Fruit fly (Drosophila melanogaster) whole organism, embryonic: ENCODE data around the gene Lerp.

ENCODE experiments used
- Awh ChIP-seq: fragments of 200-800 bp; sonication (Bioruptor generic); IDR thresholded peaks from 2 replicates; pipeline ENCODE4, ENCODE4 v1.3.6; 2022; ENCODE audit warnings: missing biosample characterization, missing genetic modification characterization
- B-H2 ChIP-seq: fragments of 200-800 bp; sonication (Bioruptor generic); optimal IDR thresholded peaks from 2 replicates; lab custom pipeline; 2018; ENCODE audit warnings: missing biosample characterization, mild to moderate bottlenecking, missing genetic modification characterization
- BEAF-32 ChIP-seq: fragments of 200-800 bp; sonication (Bioruptor generic); optimal IDR thresholded peaks from 3 replicates; lab custom pipeline; 2017; ENCODE audit warnings: missing biosample characterization, missing genetic modification characterization, mild to moderate bottlenecking, moderate library complexity, missing genetic modification reagents
- CG11456 ChIP-seq: fragments of 200-800 bp; sonication (Bioruptor generic); IDR thresholded peaks from 3 replicates; pipeline ENCODE4 v1.3.6; 2022; ENCODE audit warnings: missing biosample characterization, missing genetic modification characterization
- CG13424 ChIP-seq: fragments of 200-800 bp; sonication (Bioruptor generic); optimal IDR thresholded peaks from 2 replicates; lab custom pipeline; 2019; ENCODE audit warnings: missing biosample characterization, mild to moderate bottlenecking, missing genetic modification characterization, moderate library complexity
- CG15479 ChIP-seq: fragments of 200-800 bp; sonication (Bioruptor generic); optimal IDR thresholded peaks from 3 replicates; lab custom pipeline; 2019; ENCODE audit warnings: missing biosample characterization, mild to moderate bottlenecking, missing genetic modification characterization, moderate library complexity
- CG16815 ChIP-seq: fragments of 200-800 bp; sonication (Bioruptor generic); optimal IDR thresholded peaks from 3 replicates; lab custom pipeline; 2017; ENCODE audit warnings: missing biosample characterization, mild to moderate bottlenecking, missing genetic modification characterization
- CG17829 ChIP-seq: fragments of 200-800 bp; optimal IDR thresholded peaks from 2 replicates; lab custom pipeline; 2019; ENCODE audit warnings: missing biosample characterization, mild to moderate bottlenecking, missing genetic modification characterization, moderate library complexity
- CG18011 ChIP-seq: fragments of 200-800 bp; sonication (Bioruptor generic); optimal IDR thresholded peaks from 2 replicates; lab custom pipeline; 2017; ENCODE audit warnings: missing biosample characterization, missing genetic modification characterization, mild to moderate bottlenecking, moderate library complexity, missing genotype
- CG2712 ChIP-seq: fragments of 200-800 bp; optimal IDR thresholded peaks from 3 replicates; lab custom pipeline; 2019; ENCODE audit warnings: missing biosample characterization, mild to moderate bottlenecking, missing genetic modification characterization, moderate library complexity
- CG2875 ChIP-seq: fragments of 200-800 bp; sonication (Bioruptor generic); optimal IDR thresholded peaks from 2 replicates; lab custom pipeline; 2017; ENCODE audit warnings: missing biosample characterization, mild to moderate bottlenecking, missing genetic modification characterization, missing genetic modification reagents
- CG30431 ChIP-seq: fragments of 200-800 bp; sonication (Bioruptor generic); optimal IDR thresholded peaks from 2 replicates; lab custom pipeline; 2017; ENCODE audit warnings: missing biosample characterization, missing genetic modification characterization
- CG31441 ChIP-seq: fragments of 200-800 bp; sonication (Bioruptor generic); IDR thresholded peaks from 2 replicates; pipeline ENCODE4 v1.3.6; 2022; ENCODE audit warnings: missing biosample characterization, missing genetic modification characterization
- CG32772 ChIP-seq: fragments of 200-800 bp; sonication (Bioruptor generic); IDR thresholded peaks from 2 replicates; pipeline ENCODE4 v1.3.6; 2022; ENCODE audit warnings: missing biosample characterization, missing genetic modification characterization
- CG34224 ChIP-seq: fragments of 200-800 bp; sonication (Bioruptor generic); IDR thresholded peaks from 3 replicates; pipeline ENCODE4 v1.3.6; 2022; ENCODE audit warnings: missing biosample characterization, missing genetic modification characterization; ENCODE audit not compliant: partially characterized antibody
- CG4730 ChIP-seq: fragments of 200-800 bp; sonication (Bioruptor generic); IDR thresholded peaks from 2 replicates; pipeline ENCODE4 v1.3.6; 2022; ENCODE audit warnings: missing biosample characterization, missing genetic modification characterization
- CG5180 ChIP-seq: fragments of 200-800 bp; sonication (Bioruptor generic); optimal IDR thresholded peaks from 3 replicates; lab custom pipeline; 2017; ENCODE audit warnings: missing biosample characterization, missing genetic modification characterization, mild to moderate bottlenecking, moderate library complexity, missing genetic modification reagents
- CG6272 ChIP-seq: fragments of 200-800 bp; sonication (Bioruptor generic); IDR thresholded peaks from 2 replicates; pipeline ENCODE4 v1.3.6; 2022; ENCODE audit warnings: missing biosample characterization, missing genetic modification characterization
- CG9727 ChIP-seq: fragments of 200-800 bp; sonication (Bioruptor generic); optimal IDR thresholded peaks from 3 replicates; lab custom pipeline; 2017; ENCODE audit warnings: missing biosample characterization, mild to moderate bottlenecking, missing genetic modification characterization
- CG9932 ChIP-seq: fragments of 200-800 bp; sonication (Bioruptor generic); IDR thresholded peaks from 2 replicates; pipeline ENCODE4 v1.3.6; 2022; ENCODE audit warnings: missing biosample characterization, missing genetic modification characterization
- CoRest ChIP-seq: fragments of 200-800 bp; sonication (Bioruptor generic); optimal IDR thresholded peaks from 3 replicates; lab custom pipeline; 2018; ENCODE audit warnings: missing biosample characterization, mild to moderate bottlenecking, missing genetic modification characterization, moderate library complexity
- CrebB ChIP-seq: fragments of 200-800 bp; sonication (Bioruptor generic); optimal IDR thresholded peaks from 3 replicates; lab custom pipeline; 2018; ENCODE audit warnings: missing biosample characterization, mild to moderate bottlenecking, missing genetic modification characterization
- Dip2 ChIP-seq: fragments of 200-800 bp; sonication (Bioruptor generic); IDR thresholded peaks from 2 replicates; pipeline ENCODE4 v1.3.6; 2022; ENCODE audit warnings: missing biosample characterization, missing genetic modification characterization
- Dref ChIP-seq: fragments of 200-800 bp; sonication (Bioruptor generic); IDR thresholded peaks from 2 replicates; pipeline ENCODE4 v1.3.6; 2022; ENCODE audit warnings: missing biosample characterization, missing genetic modification characterization
- ERR ChIP-seq: fragments of 200-800 bp; sonication (Bioruptor generic); optimal IDR thresholded peaks from 2 replicates; lab custom pipeline; 2016; ENCODE audit warnings: missing biosample characterization, missing genetic modification characterization
- Jarid2 ChIP-seq: fragments of 200-800 bp; sonication (Bioruptor generic); optimal IDR thresholded peaks from 3 replicates; lab custom pipeline; 2017; ENCODE audit warnings: mild to moderate bottlenecking, missing biosample characterization, missing genetic modification reagents, missing genetic modification characterization
- MESR4 ChIP-seq: fragments of 200-800 bp; sonication (Bioruptor generic); optimal IDR thresholded peaks from 2 replicates; lab custom pipeline; 2018; ENCODE audit warnings: missing biosample characterization, mild to moderate bottlenecking, missing genetic modification characterization, moderate library complexity
- Nf-YB ChIP-seq: fragments of 200-800 bp; sonication (Bioruptor generic); optimal IDR thresholded peaks from 3 replicates; lab custom pipeline; 2019; ENCODE audit warnings: missing biosample characterization, mild to moderate bottlenecking, missing genetic modification characterization, moderate library complexity
- Xbp1 ChIP-seq: fragments of 200-800 bp; sonication (Bioruptor generic); optimal IDR thresholded peaks from 3 replicates; lab custom pipeline; 2016; ENCODE audit warnings: missing biosample characterization, mild to moderate bottlenecking, missing genetic modification characterization
- ap ChIP-seq: fragments of 200-800 bp; sonication (Bioruptor generic); IDR thresholded peaks from 2 replicates; pipeline ENCODE4 v1.3.6; 2022; ENCODE audit warnings: missing biosample characterization, missing genetic modification characterization
- bcd ChIP-seq: fragments of 200-800 bp; sonication (Bioruptor generic); optimal IDR thresholded peaks from 2 replicates; lab custom pipeline; 2017; ENCODE audit warnings: missing biosample characterization, mild to moderate bottlenecking, missing genetic modification characterization
- btn ChIP-seq: fragments of 200-800 bp; sonication (Bioruptor generic); optimal IDR thresholded peaks from 2 replicates; lab custom pipeline; 2016; ENCODE audit warnings: missing biosample characterization, missing genetic modification characterization
- cas ChIP-seq: fragments of 200-800 bp; sonication (Bioruptor generic); IDR thresholded peaks from 2 replicates; pipeline ENCODE4 v1.3.6; 2022; ENCODE audit warnings: missing biosample characterization, missing genetic modification characterization
- chinmo ChIP-seq: fragments of 200-800 bp; sonication (Bioruptor generic); IDR thresholded peaks from 4 replicates; pipeline ENCODE4 v1.3.6; 2022; ENCODE audit warnings: missing biosample characterization, missing genetic modification characterization; ENCODE audit not compliant: partially characterized antibody
- disco-r ChIP-seq: fragments of 200-800 bp; sonication (Bioruptor generic); optimal IDR thresholded peaks from 2 replicates; lab custom pipeline; 2016; ENCODE audit warnings: missing biosample characterization, missing genetic modification characterization
- eyg ChIP-seq: fragments of 200-800 bp; sonication (Bioruptor generic); optimal IDR thresholded peaks from 3 replicates; lab custom pipeline; 2016; ENCODE audit warnings: missing biosample characterization, missing genetic modification characterization
- gro ChIP-seq: fragments of 200-800 bp; sonication (Bioruptor generic); optimal IDR thresholded peaks from 2 replicates; lab custom pipeline; 2016; ENCODE audit warnings: missing biosample characterization, missing genetic modification characterization
- gsb ChIP-seq: fragments of 200-800 bp; sonication (Bioruptor generic); IDR thresholded peaks from 2 replicates; pipeline ENCODE4 v1.3.6; 2022; ENCODE audit warnings: missing biosample characterization, missing genetic modification characterization
- jumu ChIP-seq: fragments of 200-800 bp; sonication (Bioruptor generic); optimal IDR thresholded peaks from 3 replicates; lab custom pipeline; 2016; ENCODE audit warnings: missing biosample characterization, missing genetic modification characterization
- ken ChIP-seq: fragments of 200-800 bp; sonication (Bioruptor generic); IDR thresholded peaks from 3 replicates; pipeline ENCODE4 v1.3.6; 2022; ENCODE audit warnings: missing biosample characterization, missing genetic modification characterization
- knrl ChIP-seq: fragments of 200-800 bp; sonication (Bioruptor generic); IDR thresholded peaks from 3 replicates; pipeline ENCODE4 v1.3.6; 2022; ENCODE audit warnings: missing biosample characterization, missing genetic modification characterization; ENCODE audit not compliant: partially characterized antibody
- onecut ChIP-seq: fragments of 200-800 bp; sonication (Bioruptor generic); IDR thresholded peaks from 2 replicates; pipeline ENCODE4 v1.3.6; 2022; ENCODE audit warnings: missing biosample characterization, missing genetic modification characterization
- pita ChIP-seq: fragments of 200-800 bp; sonication (Bioruptor generic); optimal IDR thresholded peaks from 2 replicates; lab custom pipeline; 2017; ENCODE audit warnings: missing biosample characterization, mild to moderate bottlenecking, missing genetic modification characterization
- pzg ChIP-seq: fragments of 200-800 bp; sonication (Bioruptor generic); optimal IDR thresholded peaks from 3 replicates; lab custom pipeline; 2018; ENCODE audit warnings: missing biosample characterization, mild to moderate bottlenecking, missing genetic modification characterization, moderate library complexity
- row ChIP-seq: fragments of 200-800 bp; sonication (Bioruptor generic); IDR thresholded peaks from 3 replicates; pipeline ENCODE4 v1.3.6; 2022; ENCODE audit warnings: missing biosample characterization, missing genetic modification characterization
- sd ChIP-seq: fragments of 200-800 bp; sonication (Bioruptor generic); optimal IDR thresholded peaks from 3 replicates; lab custom pipeline; 2018; ENCODE audit warnings: missing biosample characterization, mild to moderate bottlenecking, missing genetic modification characterization, moderate library complexity
- slou ChIP-seq: fragments of 200-800 bp; sonication (Bioruptor generic); optimal IDR thresholded peaks from 3 replicates; lab custom pipeline; 2016; ENCODE audit warnings: missing biosample characterization, missing genetic modification characterization
- tio ChIP-seq: fragments of 200-800 bp; sonication (Bioruptor generic); optimal IDR thresholded peaks from 2 replicates; lab custom pipeline; 2017; ENCODE audit warnings: missing biosample characterization, missing genetic modification characterization, inconsistent platforms
- yki ChIP-seq: fragments of >200 bp; optimal IDR thresholded peaks from 3 replicates; lab custom pipeline; 2018

Gene Lerp

DNA sequence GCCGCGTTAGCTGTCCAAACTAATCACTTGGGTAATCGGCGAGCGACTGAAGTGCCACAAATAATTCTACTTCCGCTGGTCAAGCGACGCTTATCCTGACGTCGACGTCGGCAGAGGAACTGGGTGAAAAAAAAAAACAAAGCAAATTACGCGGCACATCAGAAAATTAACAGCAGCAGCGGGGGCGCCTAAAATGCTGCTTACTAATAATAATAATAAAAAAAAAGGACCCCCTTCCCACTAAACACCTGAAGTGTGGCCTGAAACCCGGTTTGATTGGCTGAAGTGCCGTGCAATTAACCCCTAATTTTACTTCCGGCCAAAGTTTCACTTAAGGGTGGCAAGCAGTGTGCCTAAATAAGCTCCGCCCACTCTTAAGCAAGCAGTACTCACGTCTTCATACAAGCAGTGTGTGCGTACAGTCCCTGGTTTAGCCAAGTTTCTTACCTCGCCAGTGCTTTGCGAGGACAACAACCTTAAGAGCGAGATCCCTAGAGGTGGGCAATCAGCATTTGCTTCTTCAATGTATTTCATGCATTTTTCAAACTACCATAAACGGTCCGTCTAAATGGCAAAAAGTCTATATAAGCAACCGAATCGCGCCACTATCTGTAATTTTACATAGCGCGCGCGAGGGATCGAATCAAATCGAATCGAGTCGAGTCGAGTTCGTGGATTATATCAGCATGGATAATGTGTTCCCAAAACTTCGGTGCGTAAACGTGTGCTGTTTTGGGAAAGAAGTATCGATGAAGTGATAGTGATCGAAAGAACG, 18.4 kb upstream of the Lerp start, which contains the start of the genes ro and T48 (continued):
- TF ChIP-seq CG4730 (no peak), CG16815 (GFP tag; lab: Kevin White, UChicago) (no peak), Awh (GFP tag; lab: Robert Waterston, UW) (no peak), CG30431 (GFP tag; lab: Kevin White, UChicago) (no peak), bcd (GFP tag; lab: Kevin White, UChicago) (peak; percentile 68), CG31441 (GFP tag; lab: Robert Waterston, UW) (peak; percentile 46; the same call in 1 of the 2 replicates), CG32772 (GFP tag; lab: Robert Waterston, UW) (peak; percentile 13; the same call in 1 of the 2 replicates), CG2875 (GFP tag; lab: Kevin White, UChicago) (peak; percentile 47), sd (tag; lab: Kevin White, UChicago) (peak; percentile 57), CoRest (peak; percentile 83), ap (GFP tag; lab: Robert Waterston, UW) (no peak), Xbp1 (GFP tag; lab: Kevin White, UChicago) (peak; percentile 44), chinmo (peak; percentile 91; the same call in 3 of the 4 replicates), CG17829 (tag; lab: Kevin White, UChicago) (peak; percentile 68), CG11456 (GFP tag; lab: Robert Waterston, UW) (peak; percentile 77; the same call in 2 of the 3 replicates), pita (GFP tag; lab: Kevin White, UChicago) (peak; percentile 99), row (GFP tag; lab: Robert Waterston, UW) (peak; percentile 46), pzg (GFP tag; lab: Kevin White, UChicago) (peak; percentile 99), jumu (peak; percentile 65), onecut (no peak; the same call in 1 of the 2 replicates), B-H2 (GFP tag; lab: Kevin White, UChicago) (peak; percentile 52), CG15479 (peak; percentile 69), ken (GFP tag; lab: Robert Waterston, UW) (peak; percentile 65), knrl (GFP tag; lab: Robert Waterston, UW) (peak; percentile 77), disco-r (GFP tag; lab: Kevin White, UChicago) (peak; percentile 16), gsb (no peak), Nf-YB (GFP tag; lab: Kevin White, UChicago) (peak; percentile 94), cas (GFP tag; lab: Robert Waterston, UW) (no peak), CG18011 (GFP tag; lab: Kevin White, UChicago) (peak; percentile 29), CG2712 (tag; lab: Kevin White, UChicago) (peak; percentile 72), CG13424 (peak; percentile 42), Jarid2 (GFP tag; lab: Kevin White, UChicago) (peak; percentile 90), CG34224 (GFP tag; lab: Robert Waterston, UW) (0 out of 3 replicates have a peak, but pooled peaks have one; percentile 24), MESR4 (GFP tag; lab: Kevin White, UChicago) (peak; percentile 34), CG9932 (GFP tag; lab: Robert Waterston, UW) (peak; percentile 73), eyg (GFP tag; lab: Kevin White, UChicago) (peak; percentile 15), CG6272 (GFP tag; lab: Robert Waterston, UW) (peak; percentile 22; the same call in 1 of the 2 replicates), Dip2 (GFP tag; lab: Robert Waterston, UW) (no peak), CrebB (tag; lab: Kevin White, UChicago) (peak; percentile 51), btn (GFP tag; lab: Kevin White, UChicago) (peak; percentile 13), gro (peak; percentile 79), Dref (GFP tag; lab: Robert Waterston, UW) (peak; percentile 56), ERR (GFP tag; lab: Kevin White, UChicago) (peak; percentile 68), CG9727 (GFP tag; lab: Kevin White, UChicago) (no peak), CG5180 (GFP tag; lab: Kevin White, UChicago) (no peak), tio (GFP tag; lab: Kevin White, UChicago) (no peak), yki (peak; percentile 44), BEAF-32 (GFP tag; lab: Kevin White, UChicago) (peak; percentile 86), slou (GFP tag; lab: Kevin White, UChicago) (no peak)
